Worm (Caenorhabditis elegans): ENCODE measurements around the gene K07C11.10.

Gene K07C11.10

DNA sequence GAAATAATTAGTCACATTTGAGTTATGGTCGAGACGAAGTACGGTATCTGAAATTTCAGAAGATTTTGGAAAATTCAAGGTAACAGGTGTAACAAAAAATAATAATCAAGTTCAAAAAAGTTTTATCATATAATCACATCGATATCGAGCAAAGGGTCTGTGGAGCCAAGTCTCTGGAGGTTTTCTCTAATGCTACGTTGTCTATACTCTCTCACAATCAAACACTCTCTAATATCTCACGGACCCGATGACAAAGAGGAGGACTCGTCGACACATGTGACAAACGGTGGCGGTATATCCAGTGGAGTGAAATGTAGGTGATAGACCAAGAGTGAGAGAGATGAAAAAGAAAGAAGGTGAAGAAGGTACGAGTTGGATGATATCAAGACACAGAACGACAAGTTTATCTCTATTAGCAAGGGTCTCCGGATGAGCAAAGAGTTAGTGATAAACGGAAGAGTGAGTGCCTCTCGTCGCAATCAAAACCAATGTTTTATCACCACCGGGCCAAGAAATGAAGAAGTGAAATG is 30.8 kb downstream of the K07C11.10 start, which contains the start of gene F20D6.10:
Gene F20D6.10 (minus strand): TSS at position 51 of the 530 bp plus-strand sequence.
- no peak for TF ChIP-seq ceh-28 (tag; optimal IDR thresholded peaks at IDR 0.05)
- TF ChIP-seq unc-62 (GFP tag; optimal IDR thresholded peaks at IDR 0.05), result no peak
- no peak for TF ChIP-seq sea-2 (GFP tag; optimal IDR thresholded peaks at IDR 0.05)
- no peak for TF ChIP-seq R02D3.7 (tag; optimal IDR thresholded peaks at IDR 0.05)

DNA sequence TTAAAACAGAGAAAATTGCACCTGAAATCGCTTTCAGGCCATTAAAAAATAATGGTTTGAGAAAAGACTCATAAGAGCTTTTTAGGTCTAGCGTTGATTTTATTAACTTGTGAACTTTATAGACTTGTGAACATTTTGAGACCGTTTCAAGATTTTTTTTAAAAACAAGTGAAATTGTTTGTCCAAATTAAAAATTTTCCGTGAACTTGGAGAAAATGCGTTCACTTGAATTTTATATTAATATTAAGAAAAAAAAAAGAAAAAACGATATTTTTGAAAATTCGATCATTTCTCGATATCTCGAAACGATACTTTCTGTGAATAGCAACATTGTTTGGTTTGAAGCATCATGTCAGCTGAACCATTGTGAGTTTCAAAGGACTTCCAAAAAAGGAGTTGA is 36.3 kb downstream of the K07C11.10 start, which contains the start of gene F20D6.1:
Gene F20D6.1 (plus strand): TSS at position 301 of the 400 bp plus-strand sequence.
- TF ChIP-seq zag-1 (tag; optimal IDR thresholded peaks at IDR 0.05), result no peak
- TF ChIP-seq nhr-28 (tag; optimal IDR thresholded peaks at IDR 0.05), result no peak
- TF ChIP-seq ceh-82 (tag; optimal IDR thresholded peaks at IDR 0.05), result no peak
- TF ChIP-seq pqm-1 (tag; optimal IDR thresholded peaks at IDR 0.05), result no peak
- no peak for TF ChIP-seq nhr-76 (tag; optimal IDR thresholded peaks at IDR 0.05)
- no peak for TF ChIP-seq nhr-25 (tag; optimal IDR thresholded peaks at IDR 0.05)
- no peak for TF ChIP-seq ceh-28 (tag; optimal IDR thresholded peaks at IDR 0.05)
- TF ChIP-seq egl-27 (tag; optimal IDR thresholded peaks at IDR 0.05), result no peak
- no peak for TF ChIP-seq elt-2 (tag; optimal IDR thresholded peaks at IDR 0.05)
- TF ChIP-seq ZK546.5 (tag; optimal IDR thresholded peaks at IDR 0.05), result no peak
- TF ChIP-seq R02D3.7 (tag; optimal IDR thresholded peaks at IDR 0.05), result no peak
- no peak for TF ChIP-seq ceh-16 (tag; optimal IDR thresholded peaks at IDR 0.05)
- no peak for TF ChIP-seq elt-3 (tag; optimal IDR thresholded peaks at IDR 0.05)
- no peak for TF ChIP-seq aly-2 (tag; optimal IDR thresholded peaks at IDR 0.05)
- TF ChIP-seq ztf-4 (tag; optimal IDR thresholded peaks at IDR 0.05), result no peak
- TF ChIP-seq nhr-43 (tag; optimal IDR thresholded peaks at IDR 0.05; ENCODE audit: poor library complexity, severe bottlenecking), result no peak
- TF ChIP-seq nhr-237 (tag; optimal IDR thresholded peaks at IDR 0.05), result no peak
- no peak for TF ChIP-seq ztf-11 (tag; optimal IDR thresholded peaks at IDR 0.05)

DNA sequence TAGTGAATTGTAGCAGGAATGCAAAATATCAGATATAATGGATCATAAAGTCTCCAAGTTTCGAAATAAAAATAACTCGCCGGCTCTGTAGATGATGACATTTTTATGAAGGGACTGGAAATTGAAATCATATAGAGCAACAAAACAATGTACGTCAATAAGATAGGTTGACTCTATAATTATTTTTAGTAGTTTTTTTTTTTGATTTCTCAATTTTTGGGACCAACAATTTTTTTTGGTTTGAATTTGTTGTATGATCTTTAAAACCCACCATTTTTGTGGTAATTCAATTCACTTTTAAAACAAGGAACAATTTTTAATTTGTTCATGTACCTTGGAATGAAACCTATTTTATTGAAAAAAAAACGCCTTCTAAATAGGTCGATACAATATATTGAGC is 36.7 kb downstream of the K07C11.10 start, which contains the start of gene F20D6.12:
Gene F20D6.12 (minus strand): TSS at position 101 of the 400 bp plus-strand sequence.
- no peak for TF ChIP-seq aly-2 (tag; optimal IDR thresholded peaks at IDR 0.05)
- TF ChIP-seq tbx-2 (tag; optimal IDR thresholded peaks at IDR 0.05), result no peak
- TF ChIP-seq elt-2 (tag; optimal IDR thresholded peaks at IDR 0.05), result no peak

DNA sequence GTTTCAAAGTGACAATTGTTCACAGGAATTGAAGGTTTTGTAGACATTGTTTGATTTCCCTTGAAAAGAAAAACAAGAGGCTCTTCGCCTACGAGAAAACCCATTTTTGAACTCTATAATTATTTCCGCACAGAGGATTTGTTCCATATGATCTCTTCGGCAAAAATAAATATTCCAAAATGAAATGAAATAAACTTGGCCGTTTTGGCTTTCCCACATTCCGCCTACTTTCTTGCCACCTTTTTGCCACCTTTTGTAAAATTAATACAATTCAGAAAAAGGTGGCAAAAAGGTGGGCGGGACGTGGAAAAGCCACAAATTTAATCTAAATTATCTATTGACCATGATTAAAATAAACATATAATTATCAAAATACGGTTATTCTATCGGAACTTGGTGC is 38.3 kb downstream of the K07C11.10 start, which contains the start of gene F20D6.15:
Gene F20D6.15 (minus strand): TSS at position 47 of the 400 bp plus-strand sequence.
- no peak for TF ChIP-seq nhr-43 (tag; optimal IDR thresholded peaks at IDR 0.05; ENCODE audit: poor library complexity, severe bottlenecking)
- TF ChIP-seq jun-1 (tag; optimal IDR thresholded peaks at IDR 0.05), result no peak
- no peak for TF ChIP-seq nhr-23 (tag; optimal IDR thresholded peaks at IDR 0.05)

DNA sequence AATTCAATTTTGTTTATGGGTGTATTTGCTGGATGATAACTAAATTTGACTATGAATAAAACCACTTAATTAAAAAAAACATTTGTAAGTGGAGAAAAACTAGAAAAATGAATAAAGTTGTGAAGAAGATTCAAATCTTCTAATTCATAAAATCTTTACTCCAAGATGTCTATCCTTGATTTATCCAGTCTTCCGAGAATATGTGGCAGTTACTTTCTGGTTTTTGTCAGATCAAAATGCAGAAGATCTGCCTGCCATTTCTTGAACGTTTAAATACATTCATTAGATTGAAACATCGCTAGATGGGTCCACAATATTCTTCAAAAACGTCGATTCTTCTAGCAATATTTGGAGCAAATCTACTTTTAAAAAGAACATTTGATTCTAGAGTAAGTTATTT is 41.0 kb downstream of the K07C11.10 start, which contains the start of gene F20D6.2:
Gene F20D6.2 (plus strand): TSS at position 301 of the 400 bp plus-strand sequence.
- no peak for TF ChIP-seq nhr-25 (tag; optimal IDR thresholded peaks at IDR 0.05)
- no peak for TF ChIP-seq elt-2 (tag; optimal IDR thresholded peaks at IDR 0.05)
- no peak for TF ChIP-seq fos-1 (tag; optimal IDR thresholded peaks at IDR 0.05)
- TF ChIP-seq ztf-4 (tag; optimal IDR thresholded peaks at IDR 0.05), result no peak
- TF ChIP-seq hmg-11 (tag; optimal IDR thresholded peaks at IDR 0.05), result no peak
- no peak for TF ChIP-seq fkh-10 (GFP tag; optimal IDR thresholded peaks at IDR 0.05)
- no peak for TF ChIP-seq ceh-82 (tag; optimal IDR thresholded peaks at IDR 0.05)
- no peak for TF ChIP-seq nhr-28 (tag; optimal IDR thresholded peaks at IDR 0.05)
- TF ChIP-seq elt-1 (tag; optimal IDR thresholded peaks at IDR 0.05), result no peak
- no peak for TF ChIP-seq lin-39 (tag; optimal IDR thresholded peaks at IDR 0.05)
- TF ChIP-seq egl-27 (tag; optimal IDR thresholded peaks at IDR 0.05), result no peak
- TF ChIP-seq nhr-23 (tag; optimal IDR thresholded peaks at IDR 0.05), result no peak
- TF ChIP-seq mml-1 (tag; optimal IDR thresholded peaks at IDR 0.05), result no peak
- no peak for TF ChIP-seq sea-2 (GFP tag; optimal IDR thresholded peaks at IDR 0.05)
- no peak for TF ChIP-seq skn-1 (tag; optimal IDR thresholded peaks at IDR 0.05)
- no peak for TF ChIP-seq ZK546.5 (tag; optimal IDR thresholded peaks at IDR 0.05)
- TF ChIP-seq nhr-11 (tag; optimal IDR thresholded peaks at IDR 0.05), result no peak

DNA sequence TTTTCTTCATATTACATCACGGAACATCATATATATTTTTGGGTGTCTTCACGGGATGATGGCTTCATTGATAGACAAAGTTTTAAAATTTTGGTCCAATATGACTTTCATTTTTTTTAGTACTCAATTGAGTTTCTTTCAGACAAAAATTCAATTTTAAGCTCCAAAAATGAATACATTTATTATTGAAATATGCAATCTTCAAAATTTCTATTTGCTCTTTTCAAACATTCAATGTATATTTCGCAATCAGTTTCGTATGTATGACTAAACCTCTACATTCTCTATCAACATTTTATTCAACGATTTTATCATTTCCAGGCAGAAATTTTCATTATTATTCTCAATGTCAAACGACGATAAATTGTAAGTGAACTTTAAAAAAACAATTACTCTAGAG is 43.3 kb downstream of the K07C11.10 start, which contains the start of gene srp-8:
Gene srp-8 (plus strand): TSS at position 301 of the 400 bp plus-strand sequence.
- TF ChIP-seq nhr-28 (tag; optimal IDR thresholded peaks at IDR 0.05) (no peak), nhr-237 (tag; optimal IDR thresholded peaks at IDR 0.05) (no peak), pha-4 (tag; optimal IDR thresholded peaks at IDR 0.05) (no peak), unc-62 (GFP tag; optimal IDR thresholded peaks at IDR 0.05) (no peak), nhr-43 (tag; optimal IDR thresholded peaks at IDR 0.05; ENCODE audit: poor library complexity, severe bottlenecking) (no peak), mml-1 (tag; optimal IDR thresholded peaks at IDR 0.05) (no peak), tbx-2 (tag; optimal IDR thresholded peaks at IDR 0.05) (no peak), ceh-28 (tag; optimal IDR thresholded peaks at IDR 0.05) (no peak), nhr-23 (tag; optimal IDR thresholded peaks at IDR 0.05) (no peak), elt-2 (tag; optimal IDR thresholded peaks at IDR 0.05) (no peak), eor-1 (tag; optimal IDR thresholded peaks at IDR 0.05) (no peak), hmg-11 (tag; optimal IDR thresholded peaks at IDR 0.05) (no peak), unc-39 (tag; optimal IDR thresholded peaks at IDR 0.05) (no peak), ama-1 (optimal IDR thresholded peaks at IDR 0.05) (no peak), nfya-1 (tag; optimal IDR thresholded peaks at IDR 0.05; ENCODE audit: insufficient read depth) (no peak), egl-27 (tag; optimal IDR thresholded peaks at IDR 0.05) (no peak), ZK546.5 (tag; optimal IDR thresholded peaks at IDR 0.05) (no peak), zag-1 (tag; optimal IDR thresholded peaks at IDR 0.05) (no peak), ztf-4 (tag; optimal IDR thresholded peaks at IDR 0.05) (no peak), lin-39 (tag; optimal IDR thresholded peaks at IDR 0.05) (no peak)

Measured in whole organism, L3 larva.